Worm (Caenorhabditis elegans) whole organism, young adult: ENCODE data around the gene F13A2.10.

Source experiments
- nfya-1 ChIP-seq: sonication (generic microtip); optimal IDR thresholded peaks from 2 replicates; lab custom pipeline; 2017; ENCODE audit warnings: antibody characterized with exemption, missing compliant biosample characterization, missing genetic modification characterization, borderline replicate concordance; ENCODE audit not compliant: insufficient read depth
- nfya-2 ChIP-seq: fragments of 200-800 bp; sonication (Bioruptor generic); IDR thresholded peaks from 2 replicates; pipeline ENCODE4 v1.3.6; 2022; ENCODE audit warnings: missing genetic modification reagents, missing genetic modification characterization, missing compliant biosample characterization
- nhr-90 ChIP-seq: sonication (generic microtip); optimal IDR thresholded peaks from 2 replicates; lab custom pipeline; 2016; ENCODE audit warnings: missing genotype, mild to moderate bottlenecking, missing genetic modification characterization, missing compliant biosample characterization

DNA sequence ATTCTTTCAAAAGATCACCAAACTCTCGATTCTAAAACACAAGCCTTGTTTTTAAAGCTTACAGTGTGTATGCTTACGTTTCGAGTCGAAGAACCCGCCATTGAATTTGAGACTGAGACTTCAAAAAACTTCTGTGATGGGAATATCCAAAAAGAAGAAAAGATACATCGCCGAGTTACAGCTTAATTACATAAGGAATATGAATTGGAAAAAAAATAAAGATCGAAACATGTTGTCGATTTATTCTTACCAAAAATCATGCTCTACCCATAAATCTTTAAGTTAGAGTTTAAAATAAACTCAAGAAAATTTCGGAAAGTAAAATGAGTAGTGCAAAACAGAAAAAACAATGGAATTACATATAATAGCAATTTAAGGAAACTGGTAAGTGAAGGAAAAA lies at the start of gene F13A2.10:
- no peak for TF ChIP-seq nfya-1 (tag; lab: Kevin White, UChicago)
- TF ChIP-seq nfya-2 (GFP tag; lab: Robert Waterston, UW), result no peak
- TF ChIP-seq nhr-90, result no peak
